Worm (Caenorhabditis elegans): Measurements from ENCODE around the gene col-81.

DNA sequence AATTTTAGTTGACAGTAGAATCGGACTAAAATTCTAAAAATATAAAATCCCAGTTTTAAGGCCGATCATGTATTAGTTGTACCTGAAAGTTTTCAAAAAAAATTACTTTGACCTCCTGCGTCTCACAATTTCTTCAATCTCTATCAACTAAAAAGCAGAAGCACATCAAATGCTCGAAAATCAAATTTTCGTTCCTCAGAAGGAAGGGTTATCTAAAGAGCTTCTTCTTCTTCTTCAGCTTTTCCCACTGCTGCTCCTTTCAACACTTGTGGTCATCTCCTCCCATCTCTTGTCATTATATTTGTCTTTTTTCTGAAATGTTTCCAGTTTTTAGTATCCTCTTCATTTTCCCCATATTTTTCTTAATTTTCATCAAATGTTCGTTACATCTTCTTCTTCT lies 48.8 kb downstream of the col-81 start:
- TF ChIP-seq lsy-2 (tag; optimal IDR thresholded peaks at IDR 0.05) (no peak), hlh-1 (tag; optimal IDR thresholded peaks at IDR 0.05) (no peak), mep-1 (tag; optimal IDR thresholded peaks at IDR 0.05) (no peak), ztf-11 (tag; optimal IDR thresholded peaks at IDR 0.05) (no peak), tbx-8 (GFP tag; optimal IDR thresholded peaks at IDR 0.05) (no peak), blmp-1 (tag; optimal IDR thresholded peaks at IDR 0.05) (no peak), unc-62 (GFP tag; optimal IDR thresholded peaks at IDR 0.05) (no peak), elt-3 (tag; optimal IDR thresholded peaks at IDR 0.05) (no peak), snpc-4 (tag; optimal IDR thresholded peaks at IDR 0.05) (no peak)
